Worm (Caenorhabditis elegans) whole organism, L1 larva: ENCODE measurements around the gene ebp-2.

Experiments
- aha-1 ChIP-seq: fragments of 150-350 bp; optimal IDR thresholded peaks from 2 replicates; lab custom pipeline; 2014; ENCODE audit warnings: missing biosample characterization, missing genetic modification characterization
- aly-2 ChIP-seq: fragments of 150-350 bp; optimal IDR thresholded peaks from 2 replicates; lab custom pipeline; 2014; ENCODE audit warnings: missing biosample characterization, missing genetic modification characterization
- blmp-1 ChIP-seq: fragments of 150-350 bp; optimal IDR thresholded peaks from 2 replicates; lab custom pipeline; 2014; ENCODE audit warnings: missing biosample characterization, missing genetic modification characterization
- ceh-82 ChIP-seq, 3 experiments: fragments of 150-350 bp in 1 of 3; sonication (generic microtip) in 2 of 3; optimal IDR thresholded peaks; 2 replicates each; lab custom pipeline; 2014 to 2017; ENCODE audit warnings: missing biosample characterization in 3 of 3, missing genetic modification characterization in 3 of 3
- ces-1 ChIP-seq: fragments of 150-350 bp; optimal IDR thresholded peaks from 2 replicates; lab custom pipeline; 2014; ENCODE audit warnings: missing biosample characterization, missing genetic modification reagents, missing genetic modification characterization
- egl-27 ChIP-seq, 2 experiments: fragments of 150-350 bp in 1 of 2; sonication (generic microtip); optimal IDR thresholded peaks; 3 replicates each; lab custom pipeline; 2017 to 2018; ENCODE audit warnings: missing biosample characterization in 2 of 2, missing genetic modification characterization in 2 of 2, missing genetic modification reagents in 2 of 2
- ets-5 ChIP-seq: fragments of 200-800 bp; sonication (Bioruptor generic); IDR thresholded peaks from 2 replicates; pipeline ENCODE4 v1.3.6; 2022; ENCODE audit warnings: missing genetic modification characterization, missing compliant biosample characterization
- mef-2 ChIP-seq: fragments of 150-350 bp; optimal IDR thresholded peaks from 2 replicates; lab custom pipeline; 2014; ENCODE audit warnings: missing biosample characterization, missing genetic modification characterization
- nhr-237 ChIP-seq: fragments of 150-350 bp; optimal IDR thresholded peaks from 2 replicates; lab custom pipeline; 2014; ENCODE audit warnings: missing biosample characterization, missing genetic modification characterization
- nhr-76 ChIP-seq: sonication (generic microtip); optimal IDR thresholded peaks from 2 replicates; lab custom pipeline; 2017; ENCODE audit warnings: missing biosample characterization, missing genetic modification characterization
- nhr-77 ChIP-seq: fragments of 150-350 bp; optimal IDR thresholded peaks from 2 replicates; lab custom pipeline; 2014; ENCODE audit warnings: missing biosample characterization, missing genetic modification characterization
- nhr-90 ChIP-seq: sonication (generic microtip); optimal IDR thresholded peaks from 2 replicates; lab custom pipeline; 2016; ENCODE audit warnings: mild to moderate bottlenecking, missing genetic modification characterization, missing compliant biosample characterization; ENCODE audit not compliant: poor library complexity
- unc-62 ChIP-seq: fragments of 150-350 bp; optimal IDR thresholded peaks from 2 replicates; lab custom pipeline; 2014; ENCODE audit warnings: missing biosample characterization, missing genetic modification reagents, missing genetic modification characterization
- ztf-11 ChIP-seq, 2 experiments: sonication (generic microtip); optimal IDR thresholded peaks; 2 replicates each; lab custom pipeline; 2016 to 2017; ENCODE audit warnings: missing genetic modification characterization in 2 of 2, missing biosample characterization in 1 of 2, missing compliant biosample characterization in 1 of 2

ce11 chrII:11455715-11456114, 13.2 kb downstream of the ebp-2 start:
- TF ChIP-seq blmp-1 (no peak), aly-2 (no peak), ces-1 (GFP tag; lab: Kevin White, UChicago) (no peak), nhr-237 (tag; lab: Kevin White, UChicago) (no peak), ets-5 (GFP tag; lab: Robert Waterston, UW) (no peak), nhr-76 (tag; lab: Kevin White, UChicago) (no peak), aha-1 (tag; lab: Kevin White, UChicago) (no peak), ceh-82 (tag; optimal IDR thresholded peaks at IDR 0.05; lab: Kevin White, UChicago) (no peak), nhr-90 (no peak), nhr-77 (tag; lab: Kevin White, UChicago) (no peak), ztf-11 (tag; optimal IDR thresholded peaks at IDR 0.05; lab: Kevin White, UChicago) (no peak), egl-27 (tag; optimal IDR thresholded peaks at IDR 0.05; lab: Kevin White, UChicago) (no peak), unc-62 (GFP tag; lab: Kevin White, UChicago) (no peak), mef-2 (tag; lab: Kevin White, UChicago) (no peak)
